Worm (Caenorhabditis elegans) whole organism, midembryonic: Measurements from ENCODE around the gene ptr-13.

Source experiments
- T22C8.4 ChIP-seq: fragments of 200-800 bp; sonication (Bioruptor generic); IDR thresholded peaks from 2 replicates; pipeline ENCODE4 v1.3.6; 2022; ENCODE audit warnings: missing genetic modification characterization, missing compliant biosample characterization
- flt-1 ChIP-seq: fragments of 200-800 bp; sonication (Bioruptor generic); IDR thresholded peaks from 2 replicates; pipeline ENCODE4 v1.3.6; 2022; ENCODE audit warnings: missing genetic modification characterization, missing compliant biosample characterization
- klf-2 ChIP-seq: fragments of 200-800 bp; sonication (Bioruptor generic); conservative IDR thresholded peaks from 2 replicates; pipeline ENCODE4 v1.3.6; 2022; ENCODE audit warnings: missing genetic modification reagents, missing genetic modification characterization, missing compliant biosample characterization
- med-1 ChIP-seq: sonication (generic microtip); optimal IDR thresholded peaks from 2 replicates; lab custom pipeline; 2017; ENCODE audit warnings: missing genetic modification characterization, mild to moderate bottlenecking, missing compliant biosample characterization, antibody characterized with exemption, missing genetic modification reagents; ENCODE audit not compliant: insufficient read depth
- ref-1 ChIP-seq: fragments of 200-800 bp; sonication (Bioruptor generic); conservative IDR thresholded peaks from 2 replicates; pipeline ENCODE4 v1.3.6; 2022; ENCODE audit warnings: missing genetic modification reagents, missing genetic modification characterization, missing compliant biosample characterization
- tab-1 ChIP-seq: fragments of 200-800 bp; sonication (Bioruptor generic); IDR thresholded peaks from 2 replicates; pipeline ENCODE4 v1.3.6; 2022; ENCODE audit warnings: missing genetic modification characterization, missing compliant biosample characterization
- ztf-23 ChIP-seq: fragments of 200-800 bp; sonication (Bioruptor generic); IDR thresholded peaks from 2 replicates; pipeline ENCODE4 v1.3.6; 2022; ENCODE audit warnings: missing genetic modification reagents, missing genetic modification characterization, missing compliant biosample characterization
- ztf-29 ChIP-seq: fragments of 200-800 bp; sonication (Bioruptor generic); IDR thresholded peaks from 2 replicates; pipeline ENCODE4 v1.3.6; 2022; ENCODE audit warnings: missing genetic modification reagents, missing genetic modification characterization, missing compliant biosample characterization

- TF ChIP-seq klf-2 (no peak), med-1 (GFP tag; lab: Kevin White, UChicago) (no peak), ref-1 (GFP tag; lab: Robert Waterston, UW) (no peak), flt-1 (GFP tag; lab: Robert Waterston, UW) (no peak), T22C8.4 (GFP tag; lab: Robert Waterston, UW) (no peak), tab-1 (GFP tag; lab: Robert Waterston, UW) (no peak), ztf-23 (GFP tag; lab: Robert Waterston, UW) (no peak), ztf-29 (no peak)
These were observed 33.3 kb downstream of the ptr-13 start, which contains the start of gene F40F8.3 for ce11 chrII:11128989-11129388.
